Fruit fly (Drosophila melanogaster) whole organism, embryonic: Measurements from ENCODE around the gene stv.
A peak's percentile ranks its signal among the peaks of the same experiment; 100 is the strongest.

Experiments
- Bgb ChIP-seq: fragments of 200-800 bp; sonication (Bioruptor generic); IDR thresholded peaks from 2 replicates; pipeline ENCODE4 v1.3.6; 2022; ENCODE audit warnings: missing biosample characterization, missing genetic modification characterization; ENCODE audit not compliant: partially characterized antibody
- CG10321 ChIP-seq: fragments of 200-800 bp; sonication (Bioruptor generic); IDR thresholded peaks from 2 replicates; pipeline ENCODE4 v1.3.6; 2022; ENCODE audit warnings: missing biosample characterization, missing genetic modification characterization
- CG11085 ChIP-seq: fragments of 200-800 bp; sonication (Bioruptor generic); IDR thresholded peaks from 2 replicates; pipeline ENCODE4 v1.3.6; 2022; ENCODE audit warnings: missing biosample characterization, missing genetic modification characterization
- CG11696 ChIP-seq: fragments of 200-800 bp; sonication (Bioruptor generic); IDR thresholded peaks from 2 replicates; pipeline ENCODE4 v1.3.6; 2022; ENCODE audit warnings: missing biosample characterization, missing genetic modification characterization
- CG12659 ChIP-seq: fragments of 200-800 bp; sonication (Bioruptor generic); optimal IDR thresholded peaks from 3 replicates; lab custom pipeline; 2017; ENCODE audit warnings: mild to moderate bottlenecking, missing biosample characterization, missing genetic modification reagents, missing genetic modification characterization
- CG12744 ChIP-seq: fragments of 200-800 bp; sonication (Bioruptor generic); optimal IDR thresholded peaks from 2 replicates; lab custom pipeline; 2016; ENCODE audit warnings: missing biosample characterization, missing genetic modification characterization
- CG13424 ChIP-seq: fragments of 200-800 bp; sonication (Bioruptor generic); optimal IDR thresholded peaks from 2 replicates; lab custom pipeline; 2019; ENCODE audit warnings: missing biosample characterization, mild to moderate bottlenecking, missing genetic modification characterization, moderate library complexity
- CG13894 ChIP-seq: fragments of 200-800 bp; sonication (Bioruptor generic); optimal IDR thresholded peaks from 3 replicates; lab custom pipeline; 2018; ENCODE audit warnings: missing biosample characterization, mild to moderate bottlenecking, missing genetic modification characterization, moderate library complexity
- CG1603 ChIP-seq: fragments of 200-800 bp; sonication (Bioruptor generic); optimal IDR thresholded peaks from 2 replicates; lab custom pipeline; 2019; ENCODE audit warnings: missing biosample characterization, mild to moderate bottlenecking, missing genetic modification characterization, moderate library complexity
- CG17186 ChIP-seq: fragments of 200-800 bp; sonication (Bioruptor generic); optimal IDR thresholded peaks from 3 replicates; lab custom pipeline; 2017; ENCODE audit warnings: missing biosample characterization, missing genetic modification reagents, missing genetic modification characterization
- CG17829 ChIP-seq: fragments of 200-800 bp; optimal IDR thresholded peaks from 2 replicates; lab custom pipeline; 2019; ENCODE audit warnings: missing biosample characterization, mild to moderate bottlenecking, missing genetic modification characterization, moderate library complexity
- CG2129 ChIP-seq: fragments of 200-800 bp; sonication (Bioruptor generic); IDR thresholded peaks from 2 replicates; pipeline ENCODE4 v1.3.6; 2022; ENCODE audit warnings: missing biosample characterization, missing genetic modification characterization; ENCODE audit not compliant: partially characterized antibody
- CG3995 ChIP-seq: fragments of 200-800 bp; sonication (Bioruptor generic); optimal IDR thresholded peaks from 3 replicates; lab custom pipeline; 2016; ENCODE audit warnings: missing biosample characterization, missing genetic modification characterization
- CG4820 ChIP-seq: fragments of 200-800 bp; sonication (Bioruptor generic); optimal IDR thresholded peaks from 3 replicates; lab custom pipeline; 2016; ENCODE audit warnings: missing biosample characterization, missing genetic modification characterization
- CG7928 ChIP-seq: fragments of 200-800 bp; sonication (Bioruptor generic); optimal IDR thresholded peaks from 2 replicates; lab custom pipeline; 2017; ENCODE audit warnings: missing biosample characterization, mild to moderate bottlenecking, missing genetic modification characterization
- Drgx ChIP-seq: fragments of 200-800 bp; sonication (Bioruptor generic); IDR thresholded peaks from 2 replicates; pipeline ENCODE4 v1.3.6; 2022; ENCODE audit warnings: missing biosample characterization, missing genetic modification characterization
- Eip74EF ChIP-seq, 2 experiments: fragments of 200-800 bp in 1 of 2; fragments of >200 bp in 1 of 2; sonication (Bioruptor generic) in 1 of 2; optimal IDR thresholded peaks; 2 replicates each; lab custom pipeline; 2017 to 2019; ENCODE audit warnings: missing biosample characterization in 2 of 2, missing genetic modification characterization in 2 of 2, mild to moderate bottlenecking in 1 of 2, moderate library complexity in 1 of 2
- GATAe ChIP-seq: fragments of 200-800 bp; sonication (Bioruptor generic); conservative IDR thresholded peaks from 2 replicates; pipeline ENCODE4 v1.3.6; 2022; ENCODE audit warnings: missing biosample characterization, missing genetic modification characterization
- HHEX ChIP-seq: fragments of 200-800 bp; sonication (Bioruptor generic); optimal IDR thresholded peaks from 3 replicates; lab custom pipeline; 2017; ENCODE audit warnings: missing biosample characterization, mild to moderate bottlenecking, missing genetic modification characterization, missing genetic modification reagents
- HLHmδ ChIP-seq: fragments of 200-800 bp; sonication (Bioruptor generic); optimal IDR thresholded peaks from 2 replicates; lab custom pipeline; 2018; ENCODE audit warnings: missing biosample characterization, mild to moderate bottlenecking, missing genetic modification characterization, moderate library complexity
- Hr3 ChIP-seq: fragments of 200-800 bp; sonication (Bioruptor generic); optimal IDR thresholded peaks from 3 replicates; lab custom pipeline; 2016; ENCODE audit warnings: missing biosample characterization, missing genetic modification characterization
- Hr39 ChIP-seq: fragments of >200 bp; optimal IDR thresholded peaks from 2 replicates; lab custom pipeline; 2017
- Mrtf ChIP-seq: fragments of 200-800 bp; sonication (Bioruptor generic); IDR thresholded peaks from 3 replicates; pipeline ENCODE4 v1.3.6; 2022; ENCODE audit warnings: missing biosample characterization, missing genetic modification characterization
- NFAT ChIP-seq: fragments of 200-800 bp; sonication (Bioruptor generic); IDR thresholded peaks from 2 replicates; pipeline ENCODE4 v1.3.6; 2022; ENCODE audit warnings: missing biosample characterization, missing genetic modification characterization
- Poxn ChIP-seq: fragments of 200-800 bp; sonication (Bioruptor generic); IDR thresholded peaks from 2 replicates; pipeline ENCODE4 v1.3.6; 2022; ENCODE audit warnings: missing biosample characterization, missing genetic modification characterization
- Xrp1 ChIP-seq: fragments of 200-800 bp; sonication (Bioruptor generic); IDR thresholded peaks from 2 replicates; pipeline ENCODE4 v1.3.6; 2022; ENCODE audit warnings: missing biosample characterization, missing genetic modification characterization
- ab ChIP-seq: fragments of 200-800 bp; sonication (Bioruptor generic); optimal IDR thresholded peaks from 2 replicates; lab custom pipeline; 2016; ENCODE audit warnings: missing biosample characterization, missing genetic modification characterization
- bigmax ChIP-seq: fragments of 200-800 bp; sonication (Bioruptor generic); optimal IDR thresholded peaks from 2 replicates; lab custom pipeline; 2018; ENCODE audit warnings: missing biosample characterization, mild to moderate bottlenecking, missing genetic modification characterization
- bsh ChIP-seq, 2 experiments: fragments of 200-800 bp; sonication (Bioruptor generic); optimal IDR thresholded peaks; 2 replicates each; lab custom pipeline; 2017 to 2018; ENCODE audit warnings: mild to moderate bottlenecking in 2 of 2, missing biosample characterization in 2 of 2, missing genetic modification characterization in 2 of 2, moderate library complexity in 1 of 2
- ci ChIP-seq: fragments of 200-800 bp; sonication (Bioruptor generic); IDR thresholded peaks from 3 replicates; pipeline ENCODE4 v1.3.6; 2022; ENCODE audit warnings: missing biosample characterization, missing genetic modification characterization
- en ChIP-seq: fragments of 200-800 bp; sonication (Bioruptor generic); optimal IDR thresholded peaks from 2 replicates; lab custom pipeline; 2016; ENCODE audit warnings: missing biosample characterization, missing genetic modification characterization
- fu2 ChIP-seq: fragments of 200-800 bp; sonication (Bioruptor generic); optimal IDR thresholded peaks from 2 replicates; lab custom pipeline; 2016; ENCODE audit warnings: missing biosample characterization, missing genetic modification characterization
- grn ChIP-seq: fragments of 200-800 bp; sonication (Bioruptor generic); optimal IDR thresholded peaks from 3 replicates; lab custom pipeline; 2017; ENCODE audit warnings: missing biosample characterization, missing genetic modification characterization
- hth ChIP-seq: fragments of >200 bp; optimal IDR thresholded peaks from 2 replicates; lab custom pipeline; 2017; ENCODE audit warnings: inconsistent platforms
- lbe ChIP-seq: fragments of 200-800 bp; sonication (Bioruptor generic); optimal IDR thresholded peaks from 2 replicates; lab custom pipeline; 2016; ENCODE audit warnings: missing biosample characterization, mild to moderate bottlenecking, missing genetic modification characterization
- lola ChIP-seq, 3 experiments: fragments of >200 bp in 2 of 3; fragments of 200-800 bp in 1 of 3; sonication (Bioruptor generic) in 1 of 3; optimal IDR thresholded peaks; 2 replicates each; lab custom pipeline; 2017 to 2019; ENCODE audit warnings: missing biosample characterization in 3 of 3, missing genetic modification characterization in 3 of 3, mild to moderate bottlenecking in 1 of 3, moderate library complexity in 1 of 3
- nom ChIP-seq: fragments of 200-800 bp; sonication (Bioruptor generic); optimal IDR thresholded peaks from 2 replicates; lab custom pipeline; 2017; ENCODE audit warnings: missing biosample characterization, missing genetic modification characterization, mild to moderate bottlenecking, moderate library complexity, missing genetic modification reagents
- oc ChIP-seq: fragments of 200-800 bp; sonication (Bioruptor generic); optimal IDR thresholded peaks from 2 replicates; lab custom pipeline; 2018; ENCODE audit warnings: missing biosample characterization, mild to moderate bottlenecking, missing genetic modification characterization, moderate library complexity
- odd ChIP-seq: fragments of 200-800 bp; sonication (Bioruptor generic); optimal IDR thresholded peaks from 2 replicates; lab custom pipeline; 2017; ENCODE audit warnings: missing biosample characterization, mild to moderate bottlenecking, missing genetic modification characterization
- ranshi ChIP-seq: fragments of 200-800 bp; sonication (Bioruptor generic); IDR thresholded peaks from 2 replicates; pipeline ENCODE4 v1.3.6; 2022; ENCODE audit warnings: missing biosample characterization, missing genetic modification characterization
- row ChIP-seq: fragments of 200-800 bp; sonication (Bioruptor generic); IDR thresholded peaks from 3 replicates; pipeline ENCODE4 v1.3.6; 2022; ENCODE audit warnings: missing biosample characterization, missing genetic modification characterization
- sim ChIP-seq: fragments of 200-800 bp; sonication (Bioruptor generic); IDR thresholded peaks from 2 replicates; pipeline ENCODE4 v1.3.6; 2022; ENCODE audit warnings: missing biosample characterization, missing genetic modification characterization
- sug ChIP-seq: fragments of 200-800 bp; optimal IDR thresholded peaks from 2 replicates; lab custom pipeline; 2019; ENCODE audit warnings: missing biosample characterization, mild to moderate bottlenecking, missing genetic modification characterization, moderate library complexity
- vvl ChIP-seq: fragments of 200-800 bp; sonication (Bioruptor generic); IDR thresholded peaks from 2 replicates; pipeline ENCODE4 v1.3.6; 2022; ENCODE audit warnings: missing biosample characterization, missing genetic modification characterization
- wor ChIP-seq: fragments of 200-800 bp; sonication (Bioruptor generic); IDR thresholded peaks from 2 replicates; pipeline ENCODE4 v1.3.6; 2022; ENCODE audit warnings: missing biosample characterization, missing genetic modification characterization
- zfh1 ChIP-seq: fragments of 200-800 bp; sonication (Bioruptor generic); IDR thresholded peaks from 3 replicates; pipeline ENCODE4 v1.3.6; 2022; ENCODE audit warnings: missing biosample characterization, missing genetic modification characterization

The stv gene

dm6 chr3L:13494363-13495015, 17.1 kb downstream of the stv start (continued):
- no peak for TF ChIP-seq CG3995
- peak; percentile 28 for TF ChIP-seq oc (tag; lab: Kevin White, UChicago)
- TF ChIP-seq sug (tag; lab: Kevin White, UChicago) = peak; percentile 17
- TF ChIP-seq en (GFP tag; lab: Kevin White, UChicago) = no peak
- no peak for TF ChIP-seq Eip74EF (GFP tag; optimal IDR thresholded peaks at IDR 0.05; lab: Kevin White, UChicago)
- TF ChIP-seq CG1603 (tag; lab: Kevin White, UChicago) = peak; percentile 4
- no peak for TF ChIP-seq ranshi (GFP tag; lab: Robert Waterston, UW)
- TF ChIP-seq CG11696 (GFP tag; lab: Robert Waterston, UW) = 0 out of 2 replicates have a peak, but pooled peaks have one; percentile 14

dm6 chr3L:13495065-13495464, 17.7 kb downstream of the stv start:
- no peak for TF ChIP-seq CG4820 (GFP tag; lab: Kevin White, UChicago)
- TF ChIP-seq Poxn = no peak
- TF ChIP-seq grn (GFP tag; lab: Kevin White, UChicago) = peak; percentile 49
- TF ChIP-seq Drgx (GFP tag; lab: Robert Waterston, UW) = peak; percentile 89
- no peak for TF ChIP-seq CG13894 (tag; lab: Kevin White, UChicago)
- no peak for TF ChIP-seq bigmax
- no peak for TF ChIP-seq CG12744 (GFP tag; lab: Kevin White, UChicago)
- peak; percentile 96 for TF ChIP-seq nom (GFP tag; lab: Kevin White, UChicago)
- TF ChIP-seq lbe (GFP tag; lab: Kevin White, UChicago) = peak; percentile 16
- TF ChIP-seq zfh1 (GFP tag; lab: Robert Waterston, UW) = no peak
- no peak for TF ChIP-seq CG10321 (GFP tag; lab: Robert Waterston, UW)
- TF ChIP-seq HLHmδ (GFP tag; lab: Kevin White, UChicago) = no peak
- TF ChIP-seq bsh (GFP tag; optimal IDR thresholded peaks at IDR 0.05; lab: Kevin White, UChicago) = peak in 1 of 2 experiments; percentile 94
- no peak for TF ChIP-seq lola (GFP tag; optimal IDR thresholded peaks at IDR 0.05; lab: Kevin White, UChicago)
- TF ChIP-seq hth = no peak
- no peak for TF ChIP-seq Bgb (GFP tag; lab: Robert Waterston, UW)
- TF ChIP-seq ab (GFP tag; lab: Kevin White, UChicago) = no peak
- TF ChIP-seq row (GFP tag; lab: Robert Waterston, UW) = no peak
- no peak for TF ChIP-seq fu2 (GFP tag; lab: Kevin White, UChicago)
- no peak for TF ChIP-seq odd (GFP tag; lab: Kevin White, UChicago)
- TF ChIP-seq, all 482 proteins: peak for 5

- TF ChIP-seq sim (no peak), Eip74EF (GFP tag; optimal IDR thresholded peaks at IDR 0.05; lab: Kevin White, UChicago) (peak in 1 of 2 experiments; percentile 18), GATAe (GFP tag; lab: Robert Waterston, UW) (no peak), Mrtf (no peak), CG17829 (tag; lab: Kevin White, UChicago) (no peak), Hr3 (GFP tag; lab: Kevin White, UChicago) (no peak), bigmax (no peak), vvl (GFP tag; lab: Robert Waterston, UW) (peak; percentile 43; the same call in 1 of the 2 replicates), CG11085 (GFP tag; lab: Robert Waterston, UW) (no peak), CG2129 (no peak), Xrp1 (GFP tag; lab: Robert Waterston, UW) (no peak), Hr39 (lab: Kevin White, UChicago) (no peak), HHEX (GFP tag; lab: Kevin White, UChicago) (peak; percentile 20), wor (GFP tag; lab: Robert Waterston, UW) (no peak), CG13424 (tag; lab: Kevin White, UChicago) (no peak), lola (GFP tag; optimal IDR thresholded peaks at IDR 0.05; lab: Kevin White, UChicago) (no peak), CG17186 (GFP tag; lab: Kevin White, UChicago) (no peak), NFAT (GFP tag; lab: Robert Waterston, UW) (no peak), ci (GFP tag; lab: Robert Waterston, UW) (0 out of 3 replicates have a peak, but pooled peaks have one; percentile 64), CG12659 (GFP tag; lab: Kevin White, UChicago) (no peak), CG7928 (GFP tag; lab: Kevin White, UChicago) (no peak)
Observed at dm6 chr3L:13497720-13498355, 20.5 kb downstream of the stv start.
